Fruit fly (Drosophila melanogaster): ENCODE measurements around the gene CG43814.

DNA sequence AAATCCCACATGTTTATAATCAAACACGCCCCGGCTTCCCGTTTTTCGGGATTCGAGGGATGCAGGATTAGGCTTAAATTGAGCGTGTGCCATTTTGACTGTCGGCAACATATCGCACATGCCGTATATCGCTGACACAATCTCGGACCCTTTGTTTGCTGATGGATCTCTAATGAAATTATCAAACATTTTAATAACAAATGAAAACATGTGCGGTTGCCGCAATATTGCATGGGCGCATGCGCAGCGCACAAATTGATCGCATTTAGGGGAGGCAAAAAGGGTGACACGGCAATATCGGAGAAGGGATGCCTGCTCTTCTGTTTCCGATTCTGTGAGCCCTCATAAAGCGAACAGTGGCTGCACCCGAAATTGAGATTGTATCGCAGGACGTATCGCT is 29.9 kb downstream of the CG43814 start:
- no peak for TF ChIP-seq pan (optimal IDR thresholded peaks at IDR 0.05)
- no peak for TF ChIP-seq CG8478 (optimal IDR thresholded peaks at IDR 0.05)
